Worm (Caenorhabditis elegans) whole organism, mixed stage, embryonic: Measurements from ENCODE around the gene fmo-4.

Source experiments
- bed-3 ChIP-seq: fragments of 200-800 bp; sonication (Bioruptor generic); optimal IDR thresholded peaks from 3 replicates; lab custom pipeline; 2018; ENCODE audit warnings: mild to moderate bottlenecking, missing genetic modification characterization, moderate library complexity, missing compliant biosample characterization
- blmp-1 ChIP-seq: fragments of 150-350 bp; optimal IDR thresholded peaks from 2 replicates; lab custom pipeline; 2014; ENCODE audit warnings: missing biosample characterization, missing genetic modification characterization
- elt-1 ChIP-seq: sonication (generic microtip); optimal IDR thresholded peaks from 2 replicates; lab custom pipeline; 2017; ENCODE audit warnings: missing genetic modification characterization, mild to moderate bottlenecking, missing compliant biosample characterization, antibody characterized with exemption, moderate library complexity, borderline replicate concordance; ENCODE audit not compliant: insufficient read depth
- elt-3 ChIP-seq: fragments of 150-350 bp; optimal IDR thresholded peaks from 2 replicates; lab custom pipeline; 2014; ENCODE audit warnings: missing biosample characterization, missing genetic modification characterization
- lsy-2 ChIP-seq: fragments of 150-350 bp; optimal IDR thresholded peaks from 2 replicates; lab custom pipeline; 2014; ENCODE audit warnings: missing biosample characterization, missing genetic modification characterization
- mep-1 ChIP-seq: fragments of 150-350 bp; optimal IDR thresholded peaks from 2 replicates; lab custom pipeline; 2017; ENCODE audit warnings: missing biosample characterization, missing genetic modification reagents, missing genetic modification characterization, inconsistent platforms
- nhr-12 ChIP-seq: fragments of 150-350 bp; optimal IDR thresholded peaks from 2 replicates; lab custom pipeline; 2014; ENCODE audit warnings: missing biosample characterization, missing genetic modification characterization
- nhr-237 ChIP-seq: fragments of 150-350 bp; optimal IDR thresholded peaks from 2 replicates; lab custom pipeline; 2014; ENCODE audit warnings: missing biosample characterization, missing genetic modification characterization
- nhr-28 ChIP-seq: fragments of 150-350 bp; optimal IDR thresholded peaks from 2 replicates; lab custom pipeline; 2014; ENCODE audit warnings: missing biosample characterization, missing genetic modification characterization
- pha-4 ChIP-seq: fragments of 150-350 bp; optimal IDR thresholded peaks from 2 replicates; lab custom pipeline; 2018; ENCODE audit warnings: missing biosample characterization, missing genetic modification reagents, missing genetic modification characterization
- snpc-4 ChIP-seq: fragments of 150-350 bp; optimal IDR thresholded peaks from 2 replicates; lab custom pipeline; 2014; ENCODE audit warnings: missing biosample characterization, missing genetic modification characterization
- sptf-1 ChIP-seq: sonication (generic microtip); optimal IDR thresholded peaks from 2 replicates; lab custom pipeline; 2017; ENCODE audit warnings: mild to moderate bottlenecking, missing genetic modification characterization, moderate library complexity, missing compliant biosample characterization
- unc-62 ChIP-seq: fragments of 150-350 bp; optimal IDR thresholded peaks from 2 replicates; lab custom pipeline; 2014; ENCODE audit warnings: missing biosample characterization, missing genetic modification reagents, missing genetic modification characterization
- ztf-11 ChIP-seq: fragments of 150-350 bp; optimal IDR thresholded peaks from 2 replicates; lab custom pipeline; 2014; ENCODE audit warnings: missing biosample characterization, missing genetic modification characterization

DNA sequence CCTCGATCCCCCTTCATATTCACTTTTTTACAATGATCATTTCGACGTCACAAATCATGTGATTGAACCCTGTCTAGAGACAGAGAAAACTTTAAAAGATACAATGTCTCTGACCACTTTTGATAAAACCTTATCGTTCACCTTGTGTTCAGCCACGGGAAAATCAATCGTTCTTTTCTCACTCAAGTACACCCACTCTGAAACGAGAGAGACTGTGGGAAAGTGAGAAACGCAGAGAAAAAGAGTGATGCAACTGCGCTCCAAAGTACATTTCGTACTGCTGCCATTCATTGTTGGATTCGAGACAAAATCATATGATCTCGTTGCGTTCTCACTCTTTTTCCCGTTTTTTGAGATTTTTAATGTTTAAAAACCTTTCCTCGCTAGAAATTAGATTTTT lies 41.3 kb downstream of the fmo-4 start:
- peak; percentile 25 for TF ChIP-seq lsy-2
- no peak for TF ChIP-seq snpc-4 (tag; lab: Kevin White, UChicago)
- peak; percentile 54 for TF ChIP-seq pha-4 (tag; lab: Kevin White, UChicago)
- no peak for TF ChIP-seq elt-1 (tag; lab: Kevin White, UChicago)
- no peak for TF ChIP-seq sptf-1 (tag; lab: Kevin White, UChicago)
- peak; percentile 20 for TF ChIP-seq unc-62 (GFP tag; lab: Kevin White, UChicago)
- peak; percentile 79 for TF ChIP-seq mep-1 (tag; lab: Kevin White, UChicago)
- TF ChIP-seq elt-3 (tag; lab: Kevin White, UChicago) = no peak
- no peak for TF ChIP-seq blmp-1
- no peak for TF ChIP-seq ztf-11 (tag; lab: Kevin White, UChicago)
- no peak for TF ChIP-seq nhr-28 (tag; lab: Kevin White, UChicago)
- no peak for TF ChIP-seq bed-3 (GFP tag; lab: Kevin White, UChicago)
- peak; percentile 57 for TF ChIP-seq nhr-237 (tag; lab: Kevin White, UChicago)
- no peak for TF ChIP-seq nhr-12 (tag; lab: Kevin White, UChicago)
